Worm (Caenorhabditis elegans) whole organism, L4 larva: ENCODE results near the gene hlh-3.

ENCODE experiments used
- D1046.2 ChIP-seq: fragments of 200-800 bp; sonication (Bioruptor generic); IDR thresholded peaks from 2 replicates; pipeline ENCODE4 v1.3.6; 2022; ENCODE audit warnings: missing genetic modification characterization, missing compliant biosample characterization
- F10B5.3 ChIP-seq: sonication (generic microtip); optimal IDR thresholded peaks from 2 replicates; lab custom pipeline; 2016; ENCODE audit warnings: mild to moderate bottlenecking, missing genetic modification characterization, missing compliant biosample characterization
- F26F4.8 ChIP-seq: fragments of 200-800 bp; sonication (Bioruptor generic); conservative IDR thresholded peaks from 2 replicates; pipeline ENCODE4 v1.3.6; 2022; ENCODE audit warnings: missing genetic modification characterization, missing compliant biosample characterization
- F44E2.7 ChIP-seq: fragments of 200-800 bp; sonication (Bioruptor generic); IDR thresholded peaks from 2 replicates; pipeline ENCODE4 v2.1.2; 2022; ENCODE audit warnings: missing genetic modification characterization, missing compliant biosample characterization
- F49E8.2 ChIP-seq: sonication (generic microtip); optimal IDR thresholded peaks from 2 replicates; lab custom pipeline; 2016; ENCODE audit warnings: missing compliant biosample characterization, mild to moderate bottlenecking, missing genetic modification characterization, borderline replicate concordance
- T20F7.1 ChIP-seq: fragments of 200-800 bp; sonication (Bioruptor generic); optimal IDR thresholded peaks from 2 replicates; lab custom pipeline; 2018; ENCODE audit warnings: mild to moderate bottlenecking, missing genetic modification characterization, missing compliant biosample characterization
- T26A8.4 ChIP-seq: fragments of 200-800 bp; sonication (Bioruptor generic); IDR thresholded peaks from 2 replicates; pipeline ENCODE4 v1.3.6; 2022; ENCODE audit warnings: missing genetic modification characterization, missing compliant biosample characterization
- Y48G9A.11 ChIP-seq: fragments of 200-800 bp; sonication (Bioruptor generic); IDR thresholded peaks from 2 replicates; pipeline ENCODE4 v1.3.6; 2022; ENCODE audit warnings: missing genetic modification reagents, missing genetic modification characterization, missing compliant biosample characterization
- Y5F2A.4 ChIP-seq: fragments of 200-800 bp; sonication (Bioruptor generic); optimal IDR thresholded peaks from 2 replicates; lab custom pipeline; 2018; ENCODE audit warnings: mild to moderate bottlenecking, missing genetic modification characterization, missing compliant biosample characterization
- ZK546.5 ChIP-seq, 2 experiments: sonication (generic microtip); optimal IDR thresholded peaks; 2 replicates each; lab custom pipeline; 2017; ENCODE audit warnings: missing biosample characterization in 2 of 2, missing genetic modification characterization in 2 of 2
- arid-1 ChIP-seq: fragments of 200-800 bp; sonication (Bioruptor generic); conservative IDR thresholded peaks from 2 replicates; pipeline ENCODE4 v1.3.6; 2022; ENCODE audit warnings: missing genetic modification reagents, missing genetic modification characterization, missing compliant biosample characterization
- attf-4 ChIP-seq: sonication (generic microtip); optimal IDR thresholded peaks from 3 replicates; lab custom pipeline; 2017; ENCODE audit warnings: missing biosample characterization, missing genetic modification characterization
- ceh-28 ChIP-seq: fragments of 150-350 bp; optimal IDR thresholded peaks from 2 replicates; lab custom pipeline; 2014; ENCODE audit warnings: missing biosample characterization, missing genetic modification reagents, missing genetic modification characterization
- ceh-32 ChIP-seq: sonication (generic microtip); optimal IDR thresholded peaks from 2 replicates; lab custom pipeline; 2016; ENCODE audit warnings: mild to moderate bottlenecking, missing genetic modification characterization, missing compliant biosample characterization; ENCODE audit not compliant: poor library complexity
- ces-1 ChIP-seq: fragments of 150-350 bp; sonication (generic microtip); optimal IDR thresholded peaks from 4 replicates; lab custom pipeline; 2014; ENCODE audit warnings: missing biosample characterization, missing genetic modification reagents, missing genetic modification characterization
- cey-2 ChIP-seq: sonication (generic microtip); optimal IDR thresholded peaks from 3 replicates; lab custom pipeline; 2017; ENCODE audit warnings: missing genetic modification characterization, mild to moderate bottlenecking, missing compliant biosample characterization, antibody characterized with exemption, borderline replicate concordance; ENCODE audit not compliant: insufficient read depth
- daf-12 ChIP-seq: fragments of 150-350 bp; optimal IDR thresholded peaks from 2 replicates; lab custom pipeline; 2014; ENCODE audit warnings: missing biosample characterization, missing genetic modification reagents, missing genetic modification characterization
- dmd-8 ChIP-seq: fragments of 200-800 bp; sonication (Bioruptor generic); IDR thresholded peaks from 2 replicates; pipeline ENCODE4 v1.3.6; 2022; ENCODE audit warnings: missing genetic modification characterization, missing compliant biosample characterization
- duxl-1 ChIP-seq: sonication (generic microtip); optimal IDR thresholded peaks from 2 replicates; lab custom pipeline; 2016; ENCODE audit warnings: mild to moderate bottlenecking, missing genetic modification characterization, moderate library complexity, missing compliant biosample characterization; ENCODE audit not compliant: poor library complexity
- egl-27 ChIP-seq: sonication (generic microtip); optimal IDR thresholded peaks from 3 replicates; lab custom pipeline; 2017; ENCODE audit warnings: missing biosample characterization, missing genetic modification reagents, missing genetic modification characterization
- egl-43 ChIP-seq: fragments of 200-800 bp; sonication (Bioruptor generic); IDR thresholded peaks from 2 replicates; pipeline ENCODE4 v1.3.6; 2022; ENCODE audit warnings: missing genetic modification reagents, missing genetic modification characterization, missing compliant biosample characterization
- gei-8 ChIP-seq: fragments of 200-800 bp; sonication (Bioruptor generic); optimal IDR thresholded peaks from 2 replicates; lab custom pipeline; 2018; ENCODE audit warnings: mild to moderate bottlenecking, missing genetic modification characterization, missing compliant biosample characterization
- hlh-30 ChIP-seq: sonication (generic microtip); optimal IDR thresholded peaks from 2 replicates; lab custom pipeline; 2017; ENCODE audit warnings: antibody characterized with exemption, mild to moderate bottlenecking, missing genetic modification characterization, missing compliant biosample characterization; ENCODE audit not compliant: insufficient read depth
- lin-15B ChIP-seq: fragments of 150-350 bp; sonication (generic microtip); optimal IDR thresholded peaks from 3 replicates; lab custom pipeline; 2014; ENCODE audit warnings: missing biosample characterization, missing genetic modification characterization
- lin-29 ChIP-seq: fragments of 200-800 bp; sonication (Bioruptor generic); IDR thresholded peaks from 2 replicates; pipeline ENCODE4 v1.3.6; 2022; ENCODE audit warnings: missing genetic modification reagents, missing genetic modification characterization, missing compliant biosample characterization
- lir-3 ChIP-seq: sonication (generic microtip); optimal IDR thresholded peaks from 2 replicates; lab custom pipeline; 2016; ENCODE audit warnings: mild to moderate bottlenecking, missing genetic modification characterization, missing compliant biosample characterization
- lsy-2 ChIP-seq, 2 experiments: fragments of 150-350 bp in 1 of 2; sonication (generic microtip) in 1 of 2; optimal IDR thresholded peaks; 2 replicates each; lab custom pipeline; 2014 to 2017; ENCODE audit warnings: missing biosample characterization in 2 of 2, missing genetic modification characterization in 2 of 2
- madf-9 ChIP-seq: fragments of 200-800 bp; sonication (Bioruptor generic); conservative IDR thresholded peaks from 2 replicates; pipeline ENCODE4 v1.3.6; 2022; ENCODE audit warnings: missing genetic modification reagents, missing genetic modification characterization, missing compliant biosample characterization
- mxl-2 ChIP-seq: fragments of 200-800 bp; sonication (Bioruptor generic); conservative IDR thresholded peaks from 2 replicates; pipeline ENCODE4 v1.3.6; 2022; ENCODE audit warnings: missing genetic modification reagents, missing genetic modification characterization, missing compliant biosample characterization
- nhr-102 ChIP-seq: sonication (generic microtip); optimal IDR thresholded peaks from 2 replicates; lab custom pipeline; 2016; ENCODE audit warnings: mild to moderate bottlenecking, missing genetic modification characterization, moderate library complexity, missing compliant biosample characterization
- nhr-11 ChIP-seq: fragments of 150-350 bp; optimal IDR thresholded peaks from 2 replicates; lab custom pipeline; 2014; ENCODE audit warnings: missing biosample characterization, missing genetic modification characterization
- nhr-111 ChIP-seq: fragments of 200-800 bp; sonication (Bioruptor generic); optimal IDR thresholded peaks from 2 replicates; lab custom pipeline; 2018; ENCODE audit warnings: mild to moderate bottlenecking, missing genetic modification characterization, missing compliant biosample characterization
- nhr-25 ChIP-seq: sonication (generic microtip); optimal IDR thresholded peaks from 2 replicates; lab custom pipeline; 2017; ENCODE audit warnings: missing genetic modification characterization, mild to moderate bottlenecking, missing compliant biosample characterization, antibody characterized with exemption, moderate library complexity, borderline replicate concordance; ENCODE audit not compliant: insufficient read depth
- nhr-28 ChIP-seq: fragments of 150-350 bp; optimal IDR thresholded peaks from 2 replicates; lab custom pipeline; 2014; ENCODE audit warnings: missing biosample characterization, missing genetic modification characterization
- nhr-42 ChIP-seq: fragments of 200-800 bp; sonication (Bioruptor generic); IDR thresholded peaks from 2 replicates; pipeline ENCODE4 v1.3.6; 2022; ENCODE audit warnings: missing genetic modification characterization, missing compliant biosample characterization
- nhr-6 ChIP-seq: fragments of 150-350 bp; optimal IDR thresholded peaks from 2 replicates; lab custom pipeline; 2014; ENCODE audit warnings: missing biosample characterization, missing genetic modification characterization
- nhr-76 ChIP-seq: fragments of 150-350 bp; optimal IDR thresholded peaks from 2 replicates; lab custom pipeline; 2014; ENCODE audit warnings: missing biosample characterization, missing genetic modification characterization
- nhr-77 ChIP-seq: fragments of 150-350 bp; optimal IDR thresholded peaks from 2 replicates; lab custom pipeline; 2014; ENCODE audit warnings: missing biosample characterization, missing genetic modification characterization
- pqm-1 ChIP-seq: sonication (generic microtip); optimal IDR thresholded peaks from 2 replicates; lab custom pipeline; 2017; ENCODE audit warnings: missing biosample characterization, missing genetic modification characterization
- saeg-2 ChIP-seq: fragments of 200-800 bp; sonication (Bioruptor generic); IDR thresholded peaks from 2 replicates; pipeline ENCODE4 v1.3.6; 2022; ENCODE audit warnings: missing genetic modification reagents, missing genetic modification characterization, missing compliant biosample characterization
- sdz-12 ChIP-seq: fragments of 200-800 bp; sonication (Bioruptor generic); optimal IDR thresholded peaks from 2 replicates; lab custom pipeline; 2018; ENCODE audit warnings: mild to moderate bottlenecking, missing genetic modification characterization, missing compliant biosample characterization
- set-16 ChIP-seq: fragments of 200-800 bp; sonication (Bioruptor generic); IDR thresholded peaks from 2 replicates; pipeline ENCODE4 v1.3.6; 2022; ENCODE audit warnings: missing genetic modification reagents, missing genetic modification characterization, missing compliant biosample characterization
- snpc-4 ChIP-seq: fragments of 150-350 bp; optimal IDR thresholded peaks from 2 replicates; lab custom pipeline; 2014; ENCODE audit warnings: missing biosample characterization, missing genetic modification characterization
- spr-3 ChIP-seq: fragments of 200-800 bp; sonication (Bioruptor generic); optimal IDR thresholded peaks from 2 replicates; lab custom pipeline; 2018; ENCODE audit warnings: mild to moderate bottlenecking, missing genetic modification characterization, missing compliant biosample characterization
- unc-130 ChIP-seq: sonication (generic microtip); optimal IDR thresholded peaks from 2 replicates; lab custom pipeline; 2016; ENCODE audit warnings: missing genetic modification reagents, missing genetic modification characterization, missing compliant biosample characterization
- unc-39 ChIP-seq: sonication (generic microtip); optimal IDR thresholded peaks from 2 replicates; lab custom pipeline; 2017; ENCODE audit warnings: missing biosample characterization, missing genetic modification characterization
- unc-62 ChIP-seq, 3 experiments: fragments of 150-350 bp in 1 of 3; sonication (generic microtip); optimal IDR thresholded peaks in 2 of 3; peaks in 1 of 3; 1 replicate in 1 of 3; 2 replicates in 2 of 3; lab custom pipeline; 2014 to 2017; ENCODE audit warnings: missing biosample characterization in 3 of 3, missing genetic modification characterization in 3 of 3, missing genetic modification reagents in 3 of 3, missing genotype in 1 of 3
- vab-7 ChIP-seq: fragments of 200-800 bp; sonication (Bioruptor generic); IDR thresholded peaks from 2 replicates; pipeline ENCODE4 v1.3.6; 2022; ENCODE audit warnings: missing genetic modification reagents, missing genetic modification characterization, missing compliant biosample characterization
- zag-1 ChIP-seq: fragments of 150-350 bp; optimal IDR thresholded peaks from 2 replicates; lab custom pipeline; 2014; ENCODE audit warnings: missing biosample characterization, missing genetic modification characterization
- zip-2 ChIP-seq: fragments of 150-350 bp; optimal IDR thresholded peaks from 2 replicates; lab custom pipeline; 2014; ENCODE audit warnings: missing biosample characterization, missing genetic modification characterization

Gene hlh-3

DNA sequence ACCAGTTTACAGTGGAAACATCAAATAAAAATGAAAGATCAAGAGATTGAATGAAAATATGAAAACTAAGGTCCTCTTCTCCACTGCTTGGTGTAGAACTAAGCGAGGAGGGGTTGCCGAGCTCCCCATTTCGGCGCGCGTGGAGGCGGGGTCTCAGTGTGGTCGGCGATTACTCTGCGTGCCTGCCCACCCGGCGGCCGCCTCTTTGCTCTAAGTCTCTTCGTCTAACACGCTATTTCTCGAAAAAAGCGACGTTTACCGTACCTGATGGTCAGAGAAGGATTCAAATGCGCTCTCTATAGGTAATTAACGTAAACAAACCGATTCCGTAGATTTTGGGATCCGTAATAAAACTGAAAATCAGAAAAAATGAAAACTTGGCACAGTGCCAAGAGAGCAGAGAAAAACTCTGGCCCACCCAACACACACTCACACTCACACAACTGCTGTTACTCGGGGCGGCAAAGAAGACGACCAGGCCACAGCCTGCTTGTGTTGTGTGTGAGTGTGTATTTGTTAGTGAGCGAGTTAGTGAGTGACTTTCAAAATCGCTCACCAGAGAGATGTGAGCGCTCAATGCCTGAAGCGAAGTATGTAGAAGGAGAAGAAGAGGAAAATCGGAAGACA lies 24.7 kb upstream of the hlh-3 start (continued):
- TF ChIP-seq set-16 (GFP tag; lab: Robert Waterston, UW): peak; percentile 89
- no peak for TF ChIP-seq nhr-6 (tag; lab: Kevin White, UChicago)
- no peak for TF ChIP-seq dmd-8 (GFP tag; lab: Robert Waterston, UW)
- TF ChIP-seq arid-1: peak; percentile 28; the same call in 1 of the 2 replicates
- TF ChIP-seq lir-3: no peak
- TF ChIP-seq unc-130: no peak
- TF ChIP-seq lin-15B (tag; lab: Kevin White, UChicago): no peak
- TF ChIP-seq mxl-2: no peak
- TF ChIP-seq ces-1 (GFP tag; lab: Kevin White, UChicago): no peak
- TF ChIP-seq sdz-12 (GFP tag; lab: Kevin White, UChicago): no peak
- TF ChIP-seq cey-2 (tag; lab: Kevin White, UChicago): no peak
- TF ChIP-seq ceh-32 (tag; lab: Kevin White, UChicago): peak; percentile 7
- no peak for TF ChIP-seq F49E8.2 (tag; lab: Kevin White, UChicago)
- TF ChIP-seq ZK546.5 (tag; optimal IDR thresholded peaks at IDR 0.05; lab: Kevin White, UChicago): no peak
- no peak for TF ChIP-seq vab-7 (GFP tag; lab: Robert Waterston, UW)
- no peak for TF ChIP-seq zag-1
- TF ChIP-seq nhr-42: no peak
- no peak for TF ChIP-seq spr-3
- TF ChIP-seq pqm-1 (tag; lab: Kevin White, UChicago): no peak
- no peak for TF ChIP-seq snpc-4
- TF ChIP-seq egl-27 (tag; lab: Kevin White, UChicago): peak; percentile 3
- no peak for TF ChIP-seq daf-12 (tag; lab: Kevin White, UChicago)
- TF ChIP-seq D1046.2 (GFP tag; lab: Robert Waterston, UW): no peak
- no peak for TF ChIP-seq madf-9 (GFP tag; lab: Robert Waterston, UW)
- no peak for TF ChIP-seq duxl-1 (tag; lab: Kevin White, UChicago)
- TF ChIP-seq nhr-25 (tag; lab: Kevin White, UChicago): no peak
- TF ChIP-seq lsy-2 (tag; optimal IDR thresholded peaks at IDR 0.05; lab: Kevin White, UChicago): peak; percentile 72 to 76
- TF ChIP-seq lin-29 (GFP tag; lab: Robert Waterston, UW): no peak
- TF ChIP-seq nhr-102 (tag; lab: Kevin White, UChicago): peak; percentile 20
- no peak for TF ChIP-seq Y5F2A.4 (GFP tag; lab: Kevin White, UChicago)
- TF ChIP-seq nhr-28 (tag; lab: Kevin White, UChicago): peak; percentile 63
- no peak for TF ChIP-seq F10B5.3 (tag; lab: Kevin White, UChicago)
- peak; percentile 68 for TF ChIP-seq nhr-77 (tag; lab: Kevin White, UChicago)
- no peak for TF ChIP-seq T26A8.4 (GFP tag; lab: Robert Waterston, UW)
- no peak for TF ChIP-seq attf-4 (tag; lab: Kevin White, UChicago)
- TF ChIP-seq nhr-11 (tag; lab: Kevin White, UChicago): peak; percentile 76
- no peak for TF ChIP-seq F26F4.8 (GFP tag; lab: Robert Waterston, UW)
- no peak for TF ChIP-seq Y48G9A.11 (GFP tag; lab: Robert Waterston, UW)
- TF ChIP-seq T20F7.1: peak; percentile 52
- TF ChIP-seq egl-43 (GFP tag; lab: Robert Waterston, UW): no peak
- no peak for TF ChIP-seq ceh-28 (tag; lab: Kevin White, UChicago)
- no peak for TF ChIP-seq F44E2.7 (GFP tag; lab: Robert Waterston, UW)
- no peak for TF ChIP-seq nhr-76 (tag; lab: Kevin White, UChicago)
- TF ChIP-seq nhr-111 (GFP tag; lab: Kevin White, UChicago): no peak
- no peak for TF ChIP-seq zip-2 (tag; lab: Kevin White, UChicago)
- TF ChIP-seq unc-39 (tag; lab: Kevin White, UChicago): no peak
- no peak for TF ChIP-seq saeg-2 (GFP tag; lab: Robert Waterston, UW)
- TF ChIP-seq hlh-30 (tag; lab: Kevin White, UChicago): peak; percentile 71
- TF ChIP-seq unc-62 (GFP tag; optimal IDR thresholded peaks at IDR 0.05 in 1 of 2; lab: Kevin White, UChicago): no peak
- no peak for TF ChIP-seq unc-62 (tag; optimal IDR thresholded peaks at IDR 0.05; lab: Kevin White, UChicago)
- no peak for TF ChIP-seq gei-8 (GFP tag; lab: Kevin White, UChicago)
